Fruit fly (Drosophila melanogaster) whole organism, embryonic: Measurements from ENCODE around the gene CG15011.

Experiments used
- Atf3 ChIP-seq: fragments of 200-800 bp; sonication (Bioruptor generic); optimal IDR thresholded peaks from 3 replicates; lab custom pipeline; 2016; ENCODE audit warnings: missing biosample characterization, missing genetic modification characterization
- Awh ChIP-seq: fragments of 200-800 bp; sonication (Bioruptor generic); IDR thresholded peaks from 2 replicates; pipeline ENCODE4, ENCODE4 v1.3.6; 2022; ENCODE audit warnings: missing biosample characterization, missing genetic modification characterization
- Blimp-1 ChIP-seq: fragments of 200-800 bp; sonication (Bioruptor generic); optimal IDR thresholded peaks from 3 replicates; lab custom pipeline; 2018; ENCODE audit warnings: missing biosample characterization, missing genetic modification characterization, mild to moderate bottlenecking, moderate library complexity, missing genetic modification reagents
- CG10431 ChIP-seq: fragments of 200-800 bp; sonication (Bioruptor generic); optimal IDR thresholded peaks from 3 replicates; lab custom pipeline; 2018; ENCODE audit warnings: missing biosample characterization, mild to moderate bottlenecking, missing genetic modification characterization
- CG10462 ChIP-seq: fragments of 200-800 bp; sonication (Bioruptor generic); optimal IDR thresholded peaks from 2 replicates; lab custom pipeline; 2016; ENCODE audit warnings: missing biosample characterization, missing genetic modification characterization
- CG11695 ChIP-seq: fragments of 200-800 bp; sonication (Bioruptor generic); IDR thresholded peaks from 3 replicates; pipeline ENCODE4 v1.3.6; 2022; ENCODE audit warnings: missing biosample characterization, missing genetic modification characterization
- CG11696 ChIP-seq: fragments of 200-800 bp; sonication (Bioruptor generic); IDR thresholded peaks from 2 replicates; pipeline ENCODE4 v1.3.6; 2022; ENCODE audit warnings: missing biosample characterization, missing genetic modification characterization
- CG16779 ChIP-seq: fragments of 200-800 bp; sonication (Bioruptor generic); IDR thresholded peaks from 2 replicates; pipeline ENCODE4 v1.3.6; 2022; ENCODE audit warnings: missing biosample characterization, missing genetic modification characterization
- CG3163 ChIP-seq: fragments of 200-800 bp; sonication (Bioruptor generic); optimal IDR thresholded peaks from 3 replicates; lab custom pipeline; 2016; ENCODE audit warnings: missing biosample characterization, missing genetic modification characterization
- CG43689 ChIP-seq: fragments of 200-800 bp; sonication (Bioruptor generic); IDR thresholded peaks from 2 replicates; pipeline ENCODE4 v1.3.6; 2022; ENCODE audit warnings: missing biosample characterization, missing genetic modification characterization
- CG4404 ChIP-seq: fragments of 200-800 bp; sonication (Bioruptor generic); IDR thresholded peaks from 2 replicates; pipeline ENCODE4 v1.3.6; 2022; ENCODE audit warnings: missing biosample characterization, missing genetic modification characterization
- CG4820 ChIP-seq: fragments of 200-800 bp; sonication (Bioruptor generic); optimal IDR thresholded peaks from 3 replicates; lab custom pipeline; 2016; ENCODE audit warnings: missing biosample characterization, missing genetic modification characterization
- CG6791 ChIP-seq: fragments of 200-800 bp; sonication (Bioruptor generic); IDR thresholded peaks from 3 replicates; pipeline ENCODE4 v1.3.6; 2022; ENCODE audit warnings: missing biosample characterization, missing genetic modification characterization; ENCODE audit not compliant: partially characterized antibody
- CG8089 ChIP-seq: fragments of 200-800 bp; sonication (Bioruptor generic); optimal IDR thresholded peaks from 3 replicates; lab custom pipeline; 2016; ENCODE audit warnings: missing biosample characterization, missing genetic modification characterization
- CG8359 ChIP-seq: fragments of 200-800 bp; sonication (Bioruptor generic); optimal IDR thresholded peaks from 2 replicates; lab custom pipeline; 2017; ENCODE audit warnings: missing biosample characterization, mild to moderate bottlenecking, missing genetic modification characterization, borderline replicate concordance
- Dp ChIP-seq: fragments of 200-800 bp; sonication (Bioruptor generic); optimal IDR thresholded peaks from 2 replicates; lab custom pipeline; 2018; ENCODE audit warnings: missing biosample characterization, mild to moderate bottlenecking, missing genetic modification characterization, moderate library complexity
- Fer3 ChIP-seq: fragments of 200-800 bp; sonication (Bioruptor generic); optimal IDR thresholded peaks from 2 replicates; lab custom pipeline; 2018; ENCODE audit warnings: missing biosample characterization, mild to moderate bottlenecking, missing genetic modification characterization, moderate library complexity
- HLH4C ChIP-seq: fragments of 200-800 bp; sonication (Bioruptor generic); IDR thresholded peaks from 3 replicates; pipeline ENCODE4 v1.3.6; 2022; ENCODE audit warnings: missing biosample characterization, missing genetic modification characterization; ENCODE audit not compliant: partially characterized antibody
- HLHmδ ChIP-seq: fragments of 200-800 bp; sonication (Bioruptor generic); optimal IDR thresholded peaks from 2 replicates; lab custom pipeline; 2018; ENCODE audit warnings: missing biosample characterization, mild to moderate bottlenecking, missing genetic modification characterization, moderate library complexity
- Jarid2 ChIP-seq: fragments of 200-800 bp; sonication (Bioruptor generic); optimal IDR thresholded peaks from 3 replicates; lab custom pipeline; 2017; ENCODE audit warnings: mild to moderate bottlenecking, missing biosample characterization, missing genetic modification reagents, missing genetic modification characterization
- Mad ChIP-seq: fragments of 200-800 bp; sonication (Bioruptor generic); optimal IDR thresholded peaks from 2 replicates; lab custom pipeline; 2016; ENCODE audit warnings: missing biosample characterization, missing genetic modification characterization
- Optix ChIP-seq: fragments of 200-800 bp; sonication (Bioruptor generic); IDR thresholded peaks from 3 replicates; pipeline ENCODE4 v1.3.6; 2022; ENCODE audit warnings: missing biosample characterization, missing genetic modification characterization
- Rfx ChIP-seq: fragments of 200-800 bp; sonication (Bioruptor generic); IDR thresholded peaks from 2 replicates; pipeline ENCODE4 v1.3.6; 2022; ENCODE audit warnings: missing biosample characterization, missing genetic modification characterization
- Xrp1 ChIP-seq: fragments of 200-800 bp; sonication (Bioruptor generic); IDR thresholded peaks from 2 replicates; pipeline ENCODE4 v1.3.6; 2022; ENCODE audit warnings: missing biosample characterization, missing genetic modification characterization
- ara ChIP-seq: fragments of 200-800 bp; sonication (Bioruptor generic); IDR thresholded peaks from 2 replicates; pipeline ENCODE4 v1.3.6; 2022; ENCODE audit warnings: missing biosample characterization, missing genetic modification characterization
- bab2 ChIP-seq: fragments of 200-800 bp; sonication (Bioruptor generic); optimal IDR thresholded peaks from 2 replicates; lab custom pipeline; 2016; ENCODE audit warnings: missing biosample characterization, missing genetic modification characterization
- bbx ChIP-seq: fragments of 200-800 bp; sonication (Bioruptor generic); IDR thresholded peaks from 2 replicates; pipeline ENCODE4 v1.3.6; 2022; ENCODE audit warnings: missing biosample characterization, missing genetic modification characterization; ENCODE audit not compliant: partially characterized antibody
- chm ChIP-seq: fragments of 200-800 bp; sonication (Bioruptor generic); IDR thresholded peaks from 2 replicates; pipeline ENCODE4 v1.3.6; 2022; ENCODE audit warnings: missing biosample characterization, missing genetic modification characterization
- ci ChIP-seq: fragments of 200-800 bp; sonication (Bioruptor generic); IDR thresholded peaks from 3 replicates; pipeline ENCODE4 v1.3.6; 2022; ENCODE audit warnings: missing biosample characterization, missing genetic modification characterization
- danr ChIP-seq: fragments of 200-800 bp; sonication (Bioruptor generic); IDR thresholded peaks from 2 replicates; pipeline ENCODE4 v1.3.6; 2022; ENCODE audit warnings: missing biosample characterization, missing genetic modification characterization
- dysf ChIP-seq: fragments of 200-800 bp; sonication (Bioruptor generic); IDR thresholded peaks from 3 replicates; pipeline ENCODE4 v1.3.6; 2022; ENCODE audit warnings: missing biosample characterization, missing genetic modification characterization
- exex ChIP-seq: fragments of 200-800 bp; sonication (Bioruptor generic); optimal IDR thresholded peaks from 4 replicates; lab custom pipeline; 2018; ENCODE audit warnings: missing biosample characterization, mild to moderate bottlenecking, missing genetic modification characterization, moderate library complexity
- grn ChIP-seq: fragments of 200-800 bp; sonication (Bioruptor generic); optimal IDR thresholded peaks from 3 replicates; lab custom pipeline; 2017; ENCODE audit warnings: missing biosample characterization, missing genetic modification characterization
- kni ChIP-seq: fragments of 200-800 bp; sonication (Bioruptor generic); optimal IDR thresholded peaks from 3 replicates; lab custom pipeline; 2017; ENCODE audit warnings: mild to moderate bottlenecking, missing biosample characterization, missing genetic modification reagents, missing genetic modification characterization
- nerfin-2 ChIP-seq: fragments of 200-800 bp; sonication (Bioruptor generic); IDR thresholded peaks from 2 replicates; pipeline ENCODE4 v1.3.6; 2022; ENCODE audit warnings: missing biosample characterization, missing genetic modification characterization; ENCODE audit not compliant: partially characterized antibody
- oc ChIP-seq: fragments of 200-800 bp; sonication (Bioruptor generic); optimal IDR thresholded peaks from 2 replicates; lab custom pipeline; 2018; ENCODE audit warnings: missing biosample characterization, mild to moderate bottlenecking, missing genetic modification characterization, moderate library complexity
- pfk ChIP-seq: fragments of 200-800 bp; sonication (Bioruptor generic); optimal IDR thresholded peaks from 2 replicates; lab custom pipeline; 2018; ENCODE audit warnings: missing biosample characterization, mild to moderate bottlenecking, missing genetic modification characterization, moderate library complexity
- pita ChIP-seq: fragments of 200-800 bp; sonication (Bioruptor generic); optimal IDR thresholded peaks from 2 replicates; lab custom pipeline; 2017; ENCODE audit warnings: missing biosample characterization, mild to moderate bottlenecking, missing genetic modification characterization
- pum ChIP-seq: fragments of 200-800 bp; sonication (Bioruptor generic); optimal IDR thresholded peaks from 2 replicates; lab custom pipeline; 2016; ENCODE audit warnings: missing biosample characterization, missing genetic modification characterization
- sens ChIP-seq: fragments of 200-800 bp; sonication (Bioruptor generic); peaks from one replicate; lab custom pipeline; 2016; ENCODE audit warnings: missing biosample characterization, missing genetic modification characterization
- shn ChIP-seq: fragments of 200-800 bp; sonication (Bioruptor generic); optimal IDR thresholded peaks from 3 replicates; lab custom pipeline; 2016; ENCODE audit warnings: missing biosample characterization, missing genetic modification characterization
- sna ChIP-seq: fragments of 200-800 bp; sonication (Bioruptor generic); IDR thresholded peaks from 2 replicates; pipeline ENCODE4 v1.3.6; 2022; ENCODE audit warnings: missing biosample characterization, missing genetic modification characterization; ENCODE audit not compliant: partially characterized antibody
- tll ChIP-seq, 2 experiments: fragments of 200-800 bp in 1 of 2; fragments of >200 bp in 1 of 2; sonication (Bioruptor generic) in 1 of 2; optimal IDR thresholded peaks; 2 replicates each; lab custom pipeline; 2017 to 2019; ENCODE audit warnings: missing biosample characterization in 2 of 2, missing genetic modification characterization in 2 of 2, mild to moderate bottlenecking in 1 of 2, moderate library complexity in 1 of 2
- vvl ChIP-seq: fragments of 200-800 bp; sonication (Bioruptor generic); IDR thresholded peaks from 2 replicates; pipeline ENCODE4 v1.3.6; 2022; ENCODE audit warnings: missing biosample characterization, missing genetic modification characterization

Gene CG15011

DNA sequence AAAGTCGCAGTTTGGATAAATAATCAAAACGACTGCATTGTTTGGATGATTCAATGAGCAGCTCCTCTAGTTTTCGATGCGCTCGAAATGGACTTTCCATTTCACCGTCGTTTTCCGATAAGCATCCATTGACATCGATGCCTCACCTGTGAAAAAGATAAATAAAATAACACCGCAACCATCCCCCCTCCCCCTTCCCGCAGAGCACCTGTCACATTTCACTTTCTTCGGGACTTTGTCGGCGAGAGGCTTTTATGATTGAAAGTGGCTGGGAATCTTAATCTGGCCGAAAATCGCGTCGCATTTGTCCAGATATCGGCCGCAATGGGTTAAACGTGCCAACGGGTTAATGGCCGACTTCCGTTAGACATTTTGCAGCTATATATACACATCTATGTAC is 10.3 kb upstream of the CG15011 start:
- no peak for TF ChIP-seq Mad
- no peak for TF ChIP-seq pum
- TF ChIP-seq Fer3 = no peak
- no peak for TF ChIP-seq HLH4C
- peak; percentile 69 for TF ChIP-seq oc
- no peak for TF ChIP-seq CG4404 (GFP tag; lab: Robert Waterston, UW)
- TF ChIP-seq danr (GFP tag; lab: Robert Waterston, UW) = no peak
- peak; percentile 31 for TF ChIP-seq kni (GFP tag; lab: Kevin White, UChicago)
- no peak for TF ChIP-seq exex (tag; lab: Kevin White, UChicago)
- TF ChIP-seq Blimp-1 (GFP tag; lab: Kevin White, UChicago) = peak; percentile 98
- peak; percentile 22 for TF ChIP-seq grn (GFP tag; lab: Kevin White, UChicago)

DNA sequence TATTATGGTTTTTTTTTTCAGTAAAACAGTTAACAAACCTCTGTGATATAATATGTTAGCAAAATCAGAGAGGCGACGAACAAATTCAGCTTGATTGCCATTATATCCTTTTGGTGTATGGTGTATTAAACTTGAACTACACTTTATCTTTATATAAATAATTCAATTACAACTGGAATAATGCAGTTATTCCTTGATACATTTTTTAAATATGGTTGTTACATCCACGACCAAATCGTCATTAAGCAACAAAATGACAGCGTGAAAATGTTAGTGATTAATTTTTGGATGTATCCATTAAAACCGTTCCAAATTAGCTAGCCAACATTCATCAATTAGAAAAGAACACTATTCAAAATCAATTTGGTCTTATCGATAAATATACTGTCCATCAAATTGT is 8.5 kb upstream of the CG15011 start, which contains the start of gene CG33764:
Gene CG33764, minus strand, starts transcription at position 101 of the 400 bp plus-strand sequence.
- TF ChIP-seq CG11695 (no peak), CG4820 (GFP tag; lab: Kevin White, UChicago) (no peak), pita (GFP tag; lab: Kevin White, UChicago) (no peak)

DNA sequence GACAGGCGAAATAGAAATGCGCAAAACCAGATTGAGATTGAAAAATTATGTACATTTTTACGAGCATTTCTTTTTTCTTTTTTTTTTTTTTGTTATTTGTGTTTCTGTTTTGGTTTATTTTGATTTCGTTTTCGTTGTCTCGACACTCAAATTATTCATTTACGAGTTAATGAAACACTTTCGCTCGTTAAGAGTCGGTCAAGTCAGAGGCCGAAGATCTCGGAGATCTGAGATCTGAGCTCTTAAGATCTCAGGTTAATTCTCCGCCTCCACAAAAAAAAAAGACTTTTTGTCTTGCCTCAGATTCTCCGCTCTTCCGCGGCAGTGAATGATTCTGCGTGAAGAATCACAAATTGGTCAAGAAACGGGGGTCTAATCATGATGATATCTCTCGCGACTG is 6.9 kb upstream of the CG15011 start:
- TF ChIP-seq CG8359 (GFP tag; lab: Kevin White, UChicago) = no peak
- TF ChIP-seq Blimp-1 (GFP tag; lab: Kevin White, UChicago) = peak; percentile 88
- no peak for TF ChIP-seq Optix (GFP tag; lab: Robert Waterston, UW)
- TF ChIP-seq sna (GFP tag; lab: Robert Waterston, UW) = no peak
- 0 out of 2 replicates have a peak, but pooled peaks have one; percentile 54 for TF ChIP-seq Awh (GFP tag; lab: Robert Waterston, UW)
- TF ChIP-seq grn (GFP tag; lab: Kevin White, UChicago) = peak; percentile 1

DNA sequence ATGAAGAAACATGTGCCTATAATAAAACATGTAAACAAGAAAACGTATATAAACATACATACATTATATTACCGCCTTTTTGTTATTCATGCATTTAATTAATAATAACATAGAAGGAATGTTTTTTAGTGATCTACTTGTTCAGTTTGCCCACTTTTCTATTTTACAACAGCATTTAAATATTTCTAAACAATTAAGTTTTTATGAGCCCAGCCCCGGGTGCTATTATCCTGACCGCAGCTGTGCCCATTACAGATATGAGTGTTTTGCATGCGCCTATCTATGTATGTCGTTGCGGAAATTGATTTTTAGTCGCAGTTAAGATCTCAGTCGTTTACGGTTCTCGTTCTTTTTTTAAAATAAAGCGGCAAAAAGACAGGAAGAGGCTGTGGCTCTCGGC is 6.0 kb upstream of the CG15011 start:
- TF ChIP-seq CG8089 (GFP tag; lab: Kevin White, UChicago) (no peak), tll (GFP tag; optimal IDR thresholded peaks at IDR 0.05; lab: Kevin White, UChicago) (no peak), Atf3 (GFP tag; lab: Kevin White, UChicago) (no peak), bab2 (no peak), pfk (GFP tag; lab: Kevin White, UChicago) (no peak), dysf (GFP tag; lab: Robert Waterston, UW) (no peak), nerfin-2 (GFP tag; lab: Robert Waterston, UW) (0 out of 2 replicates have a peak, but pooled peaks have one; percentile 21), CG11696 (GFP tag; lab: Robert Waterston, UW) (peak; percentile 69), HLH4C (no peak), CG10431 (no peak), shn (GFP tag; lab: Kevin White, UChicago) (no peak), sens (GFP tag; lab: Kevin White, UChicago) (peak; percentile 6), Rfx (no peak), Dp (GFP tag; lab: Kevin White, UChicago) (no peak)

DNA sequence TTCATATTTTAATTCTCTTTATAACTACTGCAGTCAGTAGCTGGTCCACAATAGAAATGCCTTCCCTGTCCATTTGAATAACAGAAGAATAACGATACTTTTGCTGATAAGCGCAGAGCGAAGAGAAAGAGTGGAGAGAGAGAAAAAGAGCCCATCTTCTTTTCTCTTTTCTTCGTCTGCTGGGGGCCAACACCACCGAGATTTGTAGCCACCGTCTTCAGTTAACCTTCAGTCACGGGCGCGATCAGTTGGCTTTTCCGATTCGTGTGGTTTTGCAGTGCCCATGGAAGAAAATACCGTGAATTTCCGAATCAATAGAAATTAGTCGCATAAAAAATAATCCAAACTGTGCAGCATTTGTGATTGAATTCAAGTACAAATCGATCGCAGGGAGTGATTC is 4.5 kb upstream of the CG15011 start, which contains the start of gene CG1273:
Gene CG1273, plus strand, starts transcription at position 218 of the 400 bp plus-strand sequence.
- TF ChIP-seq HLHmδ (GFP tag; lab: Kevin White, UChicago) = peak; percentile 15
- TF ChIP-seq CG10462 (GFP tag; lab: Kevin White, UChicago) = peak; percentile 27
- peak; percentile 15; the same call in 1 of the 2 replicates for TF ChIP-seq bbx
- TF ChIP-seq Xrp1 = 0 out of 2 replicates have a peak, but pooled peaks have one; percentile 6
- TF ChIP-seq CG43689 = no peak
- peak; percentile 46; the same call in 1 of the 2 replicates for TF ChIP-seq chm (GFP tag; lab: Robert Waterston, UW)
- peak; percentile 55 for TF ChIP-seq oc
- peak; percentile 48; the same call in 1 of the 2 replicates for TF ChIP-seq ara (GFP tag; lab: Robert Waterston, UW)
- TF ChIP-seq CG6791 (GFP tag; lab: Robert Waterston, UW) = peak; percentile 47; the same call in 1 of the 3 replicates
- TF ChIP-seq ci (GFP tag; lab: Robert Waterston, UW) = 0 out of 3 replicates have a peak, but pooled peaks have one; percentile 9
- peak; percentile 67 for TF ChIP-seq CG3163 (GFP tag; lab: Kevin White, UChicago)
- TF ChIP-seq CG16779 = no peak
- 0 out of 2 replicates have a peak, but pooled peaks have one; percentile 47 for TF ChIP-seq vvl (GFP tag; lab: Robert Waterston, UW)
- peak; percentile 76 for TF ChIP-seq Blimp-1 (GFP tag; lab: Kevin White, UChicago)
- peak; percentile 28 for TF ChIP-seq Jarid2 (GFP tag; lab: Kevin White, UChicago)
